Worm (Caenorhabditis elegans) whole organism, L3 larva: ENCODE measurements around the gene F53C3.7.

Source experiments
- R02D3.7 ChIP-seq: fragments of 150-350 bp; optimal IDR thresholded peaks from 2 replicates; lab custom pipeline; 2014; ENCODE audit warnings: missing biosample characterization, missing genetic modification characterization
- ZK546.5 ChIP-seq: sonication (generic microtip); optimal IDR thresholded peaks from 2 replicates; lab custom pipeline; 2017; ENCODE audit warnings: missing biosample characterization, missing genetic modification characterization
- aly-2 ChIP-seq: fragments of 150-350 bp; optimal IDR thresholded peaks from 2 replicates; lab custom pipeline; 2014; ENCODE audit warnings: missing biosample characterization, missing genetic modification characterization
- ama-1 ChIP-seq: fragments of 150-350 bp; optimal IDR thresholded peaks from 2 replicates; lab custom pipeline; 2018
- ceh-16 ChIP-seq: sonication (generic microtip); optimal IDR thresholded peaks from 2 replicates; lab custom pipeline; 2017; ENCODE audit warnings: missing biosample characterization, missing genetic modification characterization
- ceh-28 ChIP-seq: fragments of 150-350 bp; optimal IDR thresholded peaks from 2 replicates; lab custom pipeline; 2014; ENCODE audit warnings: missing biosample characterization, missing genetic modification reagents, missing genetic modification characterization
- ceh-82 ChIP-seq: fragments of 150-350 bp; optimal IDR thresholded peaks from 2 replicates; lab custom pipeline; 2014; ENCODE audit warnings: missing biosample characterization, missing genetic modification characterization
- ceh-9 ChIP-seq: sonication (generic microtip); optimal IDR thresholded peaks from 2 replicates; lab custom pipeline; 2018; ENCODE audit warnings: missing biosample characterization, missing genetic modification characterization
- daf-12 ChIP-seq: fragments of 150-350 bp; optimal IDR thresholded peaks from 2 replicates; lab custom pipeline; 2014; ENCODE audit warnings: missing biosample characterization, missing genetic modification reagents, missing genetic modification characterization
- egl-27 ChIP-seq: sonication (generic microtip); optimal IDR thresholded peaks from 4 replicates; lab custom pipeline; 2017; ENCODE audit warnings: missing biosample characterization, missing genetic modification reagents, missing genetic modification characterization
- egl-5 ChIP-seq: fragments of 150-350 bp; optimal IDR thresholded peaks from 2 replicates; lab custom pipeline; 2017; ENCODE audit warnings: missing biosample characterization, missing genetic modification reagents, missing genetic modification characterization, inconsistent platforms
- elt-1 ChIP-seq: fragments of 150-350 bp; optimal IDR thresholded peaks from 2 replicates; lab custom pipeline; 2014; ENCODE audit warnings: missing biosample characterization, missing genetic modification characterization
- elt-2 ChIP-seq: sonication (generic microtip); optimal IDR thresholded peaks from 2 replicates; lab custom pipeline; 2016; ENCODE audit warnings: missing genetic modification reagents, mild to moderate bottlenecking, missing genetic modification characterization, missing compliant biosample characterization
- elt-3 ChIP-seq, 3 experiments: fragments of 150-350 bp in 1 of 3; sonication (generic microtip) in 2 of 3; optimal IDR thresholded peaks; 2 replicates in 2 of 3; 4 replicates in 1 of 3; lab custom pipeline; 2014 to 2017; ENCODE audit warnings: missing biosample characterization in 3 of 3, missing genetic modification characterization in 3 of 3
- fkh-10 ChIP-seq: sonication (generic microtip); optimal IDR thresholded peaks from 2 replicates; lab custom pipeline; 2017; ENCODE audit warnings: missing biosample characterization, missing genetic modification reagents, missing genetic modification characterization
- fos-1 ChIP-seq: fragments of 150-350 bp; optimal IDR thresholded peaks from 2 replicates; lab custom pipeline; 2014; ENCODE audit warnings: missing biosample characterization, missing genetic modification characterization
- hmg-11 ChIP-seq: sonication (generic microtip); optimal IDR thresholded peaks from 2 replicates; lab custom pipeline; 2016; ENCODE audit warnings: missing genetic modification characterization, missing compliant biosample characterization
- jun-1 ChIP-seq: fragments of 150-350 bp; optimal IDR thresholded peaks from 2 replicates; lab custom pipeline; 2014; ENCODE audit warnings: missing biosample characterization, missing genetic modification reagents, missing genetic modification characterization
- lin-15B ChIP-seq: fragments of 150-350 bp; optimal IDR thresholded peaks from 2 replicates; lab custom pipeline; 2014; ENCODE audit warnings: missing biosample characterization, missing genetic modification characterization
- lin-39 ChIP-seq: fragments of 150-350 bp; optimal IDR thresholded peaks from 2 replicates; lab custom pipeline; 2018; ENCODE audit warnings: missing biosample characterization, missing genetic modification reagents, missing genetic modification characterization
- lsy-12 ChIP-seq: sonication (generic microtip); optimal IDR thresholded peaks from 2 replicates; lab custom pipeline; 2016; ENCODE audit warnings: mild to moderate bottlenecking, missing genetic modification characterization, missing compliant biosample characterization
- mdl-1 ChIP-seq: fragments of 150-350 bp; optimal IDR thresholded peaks from 2 replicates; lab custom pipeline; 2014; ENCODE audit warnings: missing biosample characterization, missing genetic modification characterization
- nfya-1 ChIP-seq: sonication (generic microtip); optimal IDR thresholded peaks from 2 replicates; lab custom pipeline; 2017; ENCODE audit warnings: missing genetic modification characterization, mild to moderate bottlenecking, missing compliant biosample characterization, antibody characterized with exemption, moderate library complexity; ENCODE audit not compliant: insufficient read depth
- nhr-11 ChIP-seq: fragments of 150-350 bp; optimal IDR thresholded peaks from 2 replicates; lab custom pipeline; 2014; ENCODE audit warnings: missing biosample characterization, missing genetic modification characterization
- nhr-12 ChIP-seq: fragments of 150-350 bp; optimal IDR thresholded peaks from 2 replicates; lab custom pipeline; 2014; ENCODE audit warnings: missing biosample characterization, missing genetic modification characterization
- nhr-25 ChIP-seq: sonication (generic microtip); optimal IDR thresholded peaks from 2 replicates; lab custom pipeline; 2017; ENCODE audit warnings: missing biosample characterization, missing genetic modification characterization
- nhr-43 ChIP-seq: sonication (generic microtip); optimal IDR thresholded peaks from 2 replicates; lab custom pipeline; 2016; ENCODE audit warnings: mild to moderate bottlenecking, missing genetic modification characterization, missing compliant biosample characterization; ENCODE audit not compliant: poor library complexity, severe bottlenecking
- nhr-67 ChIP-seq: fragments of 150-350 bp; optimal IDR thresholded peaks from 2 replicates; lab custom pipeline; 2014; ENCODE audit warnings: missing biosample characterization, missing genetic modification characterization
- nhr-76 ChIP-seq: fragments of 150-350 bp; sonication (generic microtip); optimal IDR thresholded peaks from 5 replicates; lab custom pipeline; 2014; ENCODE audit warnings: missing biosample characterization, missing genetic modification characterization
- pqm-1 ChIP-seq: fragments of 150-350 bp; optimal IDR thresholded peaks from 2 replicates; lab custom pipeline; 2017; ENCODE audit warnings: missing biosample characterization, missing genetic modification characterization, inconsistent platforms
- unc-62 ChIP-seq: fragments of 150-350 bp; sonication (generic microtip); optimal IDR thresholded peaks from 4 replicates; lab custom pipeline; 2014; ENCODE audit warnings: missing biosample characterization, missing genetic modification reagents, missing genetic modification characterization
- ztf-4 ChIP-seq: fragments of 150-350 bp; optimal IDR thresholded peaks from 2 replicates; lab custom pipeline; 2014; ENCODE audit warnings: missing biosample characterization, missing genetic modification characterization

The F53C3.7 gene

ce11 chrII:3897758-3898494, 3.1 kb downstream of the F53C3.7 start, which contains the start of gene F53C3.6:
TSS of gene F53C3.6 (plus strand) at chrII:3898142.
- TF ChIP-seq egl-27 (tag; lab: Kevin White, UChicago) (peak; percentile 40), ceh-16 (tag; lab: Kevin White, UChicago) (no peak), fos-1 (tag; lab: Kevin White, UChicago) (no peak), jun-1 (tag; lab: Kevin White, UChicago) (peak; percentile 33), nhr-43 (no peak), lin-39 (tag; lab: Kevin White, UChicago) (peak; percentile 4), egl-5 (peak; percentile 52), R02D3.7 (no peak), lin-15B (no peak), elt-2 (tag; lab: Kevin White, UChicago) (peak; percentile 44), ceh-28 (tag; lab: Kevin White, UChicago) (peak; percentile 37), mdl-1 (tag; lab: Kevin White, UChicago) (peak; percentile 16), nhr-25 (tag; lab: Kevin White, UChicago) (peak; percentile 42), fkh-10 (GFP tag; lab: Kevin White, UChicago) (no peak), nfya-1 (tag; lab: Kevin White, UChicago) (peak; percentile 65), pqm-1 (tag; lab: Kevin White, UChicago) (peak; percentile 16)

- TF ChIP-seq ceh-82 (tag; lab: Kevin White, UChicago) (no peak), hmg-11 (no peak), ama-1 (no peak)
Observed at ce11 chrII:3901108-3901507, 6.3 kb downstream of the F53C3.7 start, which contains the start of gene F53C3.4. TSS of gene F53C3.4 (plus strand) at chrII:3901408.

- no peak for TF ChIP-seq nfya-1 (tag; lab: Kevin White, UChicago)
- no peak for TF ChIP-seq elt-3 (tag; optimal IDR thresholded peaks at IDR 0.05; lab: Kevin White, UChicago)
- no peak for TF ChIP-seq unc-62 (GFP tag; lab: Kevin White, UChicago)
- TF ChIP-seq nhr-11 = no peak
- no peak for TF ChIP-seq nhr-76 (tag; lab: Kevin White, UChicago)
- TF ChIP-seq ceh-16 (tag; lab: Kevin White, UChicago) = no peak
- TF ChIP-seq nhr-67 = no peak
- no peak for TF ChIP-seq aly-2 (tag; lab: Kevin White, UChicago)
- no peak for TF ChIP-seq nhr-12 (tag; lab: Kevin White, UChicago)
- TF ChIP-seq fos-1 (tag; lab: Kevin White, UChicago) = no peak
- no peak for TF ChIP-seq nhr-43
- no peak for TF ChIP-seq ZK546.5 (tag; lab: Kevin White, UChicago)
- TF ChIP-seq daf-12 = no peak
- TF ChIP-seq ceh-9 (tag; lab: Kevin White, UChicago) = no peak
Observed at ce11 chrII:3902798-3903197, 7.9 kb downstream of the F53C3.7 start, which contains the start of gene F53C3.3. TSS of gene F53C3.3 (plus strand) at chrII:3902856.

DNA sequence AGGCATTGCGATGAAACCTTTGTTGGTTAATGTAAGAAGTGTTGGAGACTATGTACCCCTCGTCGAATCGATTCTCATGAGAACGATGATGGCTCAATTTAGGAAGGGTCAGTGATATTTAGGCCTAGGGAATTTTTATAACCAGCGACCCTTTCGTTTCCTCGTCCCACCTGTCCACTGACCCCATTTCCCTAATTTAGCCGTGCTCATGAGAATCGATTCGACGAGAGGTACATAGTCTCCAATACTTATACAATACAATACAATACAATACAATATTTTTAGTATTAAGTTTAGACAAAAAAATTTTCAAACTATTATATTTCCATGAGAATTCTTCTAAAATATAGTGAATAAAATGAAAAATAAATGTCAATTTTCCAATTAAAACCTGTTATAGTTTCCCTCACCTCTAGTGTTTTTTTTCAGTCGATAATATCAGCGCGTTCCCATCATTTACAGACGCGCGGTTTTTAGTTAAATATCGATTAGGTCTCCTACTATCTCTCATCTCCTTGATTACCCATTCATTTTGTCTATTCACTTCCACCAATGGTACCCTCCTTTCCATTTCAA, 11.8 kb downstream of the F53C3.7 start, which contains the start of the genes F53C3.11 and fbxb-103:
TSS of gene F53C3.11 (minus strand) at position 101 of the 576 bp plus-strand sequence.
TSS of gene fbxb-103 (plus strand) at position 526 of the 576 bp plus-strand sequence.
- TF ChIP-seq aly-2 (tag; lab: Kevin White, UChicago) = no peak
- TF ChIP-seq daf-12 = no peak
- TF ChIP-seq elt-1 (tag; lab: Kevin White, UChicago) = no peak
- no peak for TF ChIP-seq R02D3.7
- no peak for TF ChIP-seq lin-39 (tag; lab: Kevin White, UChicago)
- TF ChIP-seq nhr-76 (tag; lab: Kevin White, UChicago) = no peak
- no peak for TF ChIP-seq lsy-12 (tag; lab: Kevin White, UChicago)

- TF ChIP-seq ZK546.5 (tag; lab: Kevin White, UChicago) (no peak), ztf-4 (tag; lab: Kevin White, UChicago) (no peak), fkh-10 (GFP tag; lab: Kevin White, UChicago) (no peak), nfya-1 (tag; lab: Kevin White, UChicago) (peak; percentile 64)
Observed at ce11 chrII:3908135-3908534, 13.3 kb downstream of the F53C3.7 start.
